Worm (Caenorhabditis elegans): ENCODE measurements around the gene M60.6.

Gene M60.6

ce11 chrX:8243116-8243515 lies 9.1 kb downstream of the M60.6 start:
- no peak for TF ChIP-seq ztf-11 (tag; optimal IDR thresholded peaks at IDR 0.05)
- no peak for TF ChIP-seq pha-4 (GFP tag; IDR thresholded peaks at IDR 0.05)
- TF ChIP-seq pha-4 (tag; optimal IDR thresholded peaks at IDR 0.05) = no peak
- no peak for TF ChIP-seq ceh-32 (tag; optimal IDR thresholded peaks at IDR 0.05; ENCODE audit: poor library complexity)
- no peak for TF ChIP-seq unc-39 (tag; optimal IDR thresholded peaks at IDR 0.05)
- peak; percentile 50 for TF ChIP-seq gei-8 (GFP tag; optimal IDR thresholded peaks at IDR 0.05)
- TF ChIP-seq zfp-3 (GFP tag; conservative IDR thresholded peaks at IDR 0.05) = no peak
- peak; percentile 25 for TF ChIP-seq mep-1 (tag; optimal IDR thresholded peaks at IDR 0.05)
- peak; percentile 97 for TF ChIP-seq dmd-6 (GFP tag; IDR thresholded peaks at IDR 0.05)
- TF ChIP-seq nhr-11 (tag; optimal IDR thresholded peaks at IDR 0.05) = no peak
- peak; percentile 91 for TF ChIP-seq mxl-3 (GFP tag; optimal IDR thresholded peaks at IDR 0.05)
- no peak for TF ChIP-seq rbr-2 (tag; optimal IDR thresholded peaks at IDR 0.05)
- peak; percentile 22 for TF ChIP-seq mes-2 (tag; optimal IDR thresholded peaks at IDR 0.05; ENCODE audit: poor library complexity, severe bottlenecking)
- TF ChIP-seq lin-15B (tag; optimal IDR thresholded peaks at IDR 0.05) = no peak
- TF ChIP-seq nhr-76 (tag; optimal IDR thresholded peaks at IDR 0.05) = no peak
- TF ChIP-seq D1046.2 (GFP tag; IDR thresholded peaks at IDR 0.05) = no peak
- TF ChIP-seq sdz-12 (GFP tag; optimal IDR thresholded peaks at IDR 0.05) = no peak
- TF ChIP-seq nhr-10 (tag; optimal IDR thresholded peaks at IDR 0.05) = peak; percentile 67
- peak; percentile 92 for TF ChIP-seq dve-1 (tag; optimal IDR thresholded peaks at IDR 0.05; ENCODE audit: insufficient read depth)
- TF ChIP-seq attf-4 (tag; optimal IDR thresholded peaks at IDR 0.05) = no peak
- no peak for TF ChIP-seq lir-3 (tag; optimal IDR thresholded peaks at IDR 0.05)
- peak; percentile 85; the same call in 1 of the 2 replicates for TF ChIP-seq php-3 (GFP tag; IDR thresholded peaks at IDR 0.05)
- TF ChIP-seq daf-8 (GFP tag; IDR thresholded peaks at IDR 0.05) = no peak
- no peak for TF ChIP-seq T20F7.1 (GFP tag; optimal IDR thresholded peaks at IDR 0.05)
- peak; percentile 75 for TF ChIP-seq hlh-11 (tag; optimal IDR thresholded peaks at IDR 0.05)
- peak; percentile 80 for TF ChIP-seq nhr-28 (tag; optimal IDR thresholded peaks at IDR 0.05)
- TF ChIP-seq daf-12 (tag; optimal IDR thresholded peaks at IDR 0.05) = no peak
- TF ChIP-seq zfp-2 (tag; optimal IDR thresholded peaks at IDR 0.05) = no peak
- peak; percentile 64; the same call in 1 of the 2 replicates for TF ChIP-seq lin-1 (GFP tag; IDR thresholded peaks at IDR 0.05)
- TF ChIP-seq ceh-44 (GFP tag; IDR thresholded peaks at IDR 0.05) = no peak
- no peak for TF ChIP-seq snpc-4 (tag; optimal IDR thresholded peaks at IDR 0.05)
- no peak for TF ChIP-seq snpc-1.2 (GFP tag; IDR thresholded peaks at IDR 0.05)
- TF ChIP-seq Y75B8A.6 (GFP tag; IDR thresholded peaks at IDR 0.05) = no peak
- TF ChIP-seq ceh-62 (tag; optimal IDR thresholded peaks at IDR 0.05) = no peak
- no peak for TF ChIP-seq F37D6.2 (tag; optimal IDR thresholded peaks at IDR 0.05)
- TF ChIP-seq lin-13 (GFP tag; optimal IDR thresholded peaks at IDR 0.05) = no peak
- TF ChIP-seq F44E2.7 (GFP tag; IDR thresholded peaks at IDR 0.05) = no peak
- no peak for TF ChIP-seq nhr-111 (GFP tag; optimal IDR thresholded peaks at IDR 0.05)
- peak; percentile 50 for TF ChIP-seq nhr-102 (tag; optimal IDR thresholded peaks at IDR 0.05)
- no peak for TF ChIP-seq dmd-8 (GFP tag; IDR thresholded peaks at IDR 0.05)
- no peak for TF ChIP-seq Y105C5A.15 (GFP tag; IDR thresholded peaks at IDR 0.05)
- no peak for TF ChIP-seq ceh-20 (GFP tag; IDR thresholded peaks at IDR 0.05)
- no peak for TF ChIP-seq F10B5.3 (tag; optimal IDR thresholded peaks at IDR 0.05)
- TF ChIP-seq egl-43 (GFP tag; IDR thresholded peaks at IDR 0.05) = no peak
- TF ChIP-seq jun-1 (tag; optimal IDR thresholded peaks at IDR 0.05) = no peak
- TF ChIP-seq ztf-7 (tag; optimal IDR thresholded peaks at IDR 0.05) = no peak
- TF ChIP-seq ZK546.5 (tag; optimal IDR thresholded peaks at IDR 0.05) = no peak
- TF ChIP-seq hmg-1.1 (GFP tag; IDR thresholded peaks at IDR 0.05) = no peak
- TF ChIP-seq set-16 (GFP tag; IDR thresholded peaks at IDR 0.05) = no peak
- TF ChIP-seq vab-7 (GFP tag; IDR thresholded peaks at IDR 0.05) = no peak
- TF ChIP-seq unc-130 (GFP tag; optimal IDR thresholded peaks at IDR 0.05) = no peak
- no peak for TF ChIP-seq zag-1 (tag; optimal IDR thresholded peaks at IDR 0.05)
- TF ChIP-seq ZK337.2 (GFP tag; IDR thresholded peaks at IDR 0.05) = no peak
